Fruit fly (Drosophila melanogaster) whole organism, embryonic: ENCODE results near the gene UQCR-C1.

Experiments used
- B-H2 ChIP-seq: fragments of 200-800 bp; sonication (Bioruptor generic); optimal IDR thresholded peaks from 2 replicates; lab custom pipeline; 2018; ENCODE audit warnings: missing biosample characterization, mild to moderate bottlenecking, missing genetic modification characterization
- BEAF-32 ChIP-seq: fragments of 200-800 bp; sonication (Bioruptor generic); optimal IDR thresholded peaks from 3 replicates; lab custom pipeline; 2017; ENCODE audit warnings: missing biosample characterization, missing genetic modification characterization, mild to moderate bottlenecking, moderate library complexity, missing genetic modification reagents
- CG10431 ChIP-seq: fragments of 200-800 bp; sonication (Bioruptor generic); optimal IDR thresholded peaks from 3 replicates; lab custom pipeline; 2018; ENCODE audit warnings: missing biosample characterization, mild to moderate bottlenecking, missing genetic modification characterization
- CG1233 ChIP-seq: fragments of 200-800 bp; sonication (Bioruptor generic); optimal IDR thresholded peaks from 4 replicates; lab custom pipeline; 2018; ENCODE audit warnings: missing biosample characterization, mild to moderate bottlenecking, missing genetic modification characterization
- CG13624 ChIP-seq: fragments of 200-800 bp; sonication (Bioruptor generic); optimal IDR thresholded peaks from 2 replicates; lab custom pipeline; 2016; ENCODE audit warnings: missing biosample characterization, missing genetic modification characterization
- CG18599 ChIP-seq: fragments of 200-800 bp; sonication (Bioruptor generic); optimal IDR thresholded peaks from 3 replicates; lab custom pipeline; 2017; ENCODE audit warnings: missing biosample characterization, missing genetic modification characterization, mild to moderate bottlenecking, moderate library complexity, missing genetic modification reagents
- CG18764 ChIP-seq: fragments of 200-800 bp; sonication (Bioruptor generic); optimal IDR thresholded peaks from 3 replicates; lab custom pipeline; 2016; ENCODE audit warnings: missing biosample characterization, missing genetic modification characterization
- CG2875 ChIP-seq: fragments of 200-800 bp; sonication (Bioruptor generic); optimal IDR thresholded peaks from 2 replicates; lab custom pipeline; 2017; ENCODE audit warnings: missing biosample characterization, mild to moderate bottlenecking, missing genetic modification characterization, missing genetic modification reagents
- CG30403 ChIP-seq: fragments of 200-800 bp; sonication (Bioruptor generic); optimal IDR thresholded peaks from 3 replicates; lab custom pipeline; 2016; ENCODE audit warnings: missing biosample characterization, missing genetic modification characterization
- CG31224 ChIP-seq: fragments of 200-800 bp; sonication (Bioruptor generic); IDR thresholded peaks from 2 replicates; pipeline ENCODE4 v1.3.6; 2022; ENCODE audit warnings: missing biosample characterization, missing genetic modification characterization
- CG3847 ChIP-seq: fragments of 200-800 bp; sonication (Bioruptor generic); IDR thresholded peaks from 2 replicates; pipeline ENCODE4 v1.3.6; 2022; ENCODE audit warnings: missing biosample characterization, missing genetic modification characterization
- CG5245 ChIP-seq: fragments of 200-800 bp; sonication (Bioruptor generic); optimal IDR thresholded peaks from 3 replicates; lab custom pipeline; 2016; ENCODE audit warnings: missing biosample characterization, missing genetic modification characterization
- CG6254 ChIP-seq: fragments of 200-800 bp; sonication (Bioruptor generic); optimal IDR thresholded peaks from 3 replicates; lab custom pipeline; 2017; ENCODE audit warnings: mild to moderate bottlenecking, missing biosample characterization, missing genetic modification reagents, missing genetic modification characterization
- CG6813 ChIP-seq: fragments of 200-800 bp; sonication (Bioruptor generic); optimal IDR thresholded peaks from 2 replicates; lab custom pipeline; 2017; ENCODE audit warnings: missing biosample characterization, missing genetic modification characterization, mild to moderate bottlenecking, moderate library complexity, missing genetic modification reagents
- CG6854 ChIP-seq: fragments of 200-800 bp; sonication (Bioruptor generic); optimal IDR thresholded peaks from 3 replicates; lab custom pipeline; 2017; ENCODE audit warnings: missing biosample characterization, mild to moderate bottlenecking, missing genetic modification characterization
- CG7357 ChIP-seq: fragments of 200-800 bp; sonication (Bioruptor generic); IDR thresholded peaks from 3 replicates; pipeline ENCODE4 v1.3.6; 2022; ENCODE audit warnings: missing biosample characterization, missing genetic modification characterization
- CG7839 ChIP-seq: fragments of 200-800 bp; sonication (Bioruptor generic); optimal IDR thresholded peaks from 3 replicates; lab custom pipeline; 2018; ENCODE audit warnings: missing biosample characterization, mild to moderate bottlenecking, missing genetic modification characterization, moderate library complexity
- CG8089 ChIP-seq: fragments of 200-800 bp; sonication (Bioruptor generic); optimal IDR thresholded peaks from 3 replicates; lab custom pipeline; 2016; ENCODE audit warnings: missing biosample characterization, missing genetic modification characterization
- CG9609 ChIP-seq: fragments of 200-800 bp; sonication (Bioruptor generic); optimal IDR thresholded peaks from 3 replicates; lab custom pipeline; 2016; ENCODE audit warnings: missing biosample characterization, missing genetic modification characterization
- CrebB ChIP-seq: fragments of 200-800 bp; sonication (Bioruptor generic); optimal IDR thresholded peaks from 3 replicates; lab custom pipeline; 2018; ENCODE audit warnings: missing biosample characterization, mild to moderate bottlenecking, missing genetic modification characterization
- D19B ChIP-seq: fragments of 200-800 bp; sonication (Bioruptor generic); optimal IDR thresholded peaks from 2 replicates; lab custom pipeline; 2017; ENCODE audit warnings: missing biosample characterization, mild to moderate bottlenecking, missing genetic modification characterization
- Dip3 ChIP-seq: fragments of 200-800 bp; sonication (Bioruptor generic); optimal IDR thresholded peaks from 3 replicates; lab custom pipeline; 2016; ENCODE audit warnings: missing biosample characterization, missing genetic modification characterization
- Drgx ChIP-seq: fragments of 200-800 bp; sonication (Bioruptor generic); IDR thresholded peaks from 2 replicates; pipeline ENCODE4 v1.3.6; 2022; ENCODE audit warnings: missing biosample characterization, missing genetic modification characterization
- E2f2 ChIP-seq: fragments of 200-800 bp; sonication (Bioruptor generic); IDR thresholded peaks from 2 replicates; pipeline ENCODE4 v1.3.6; 2022; ENCODE audit warnings: missing biosample characterization, missing genetic modification characterization
- GATAe ChIP-seq: fragments of 200-800 bp; sonication (Bioruptor generic); conservative IDR thresholded peaks from 2 replicates; pipeline ENCODE4 v1.3.6; 2022; ENCODE audit warnings: missing biosample characterization, missing genetic modification characterization
- H15 ChIP-seq: fragments of 200-800 bp; sonication (Bioruptor generic); IDR thresholded peaks from 3 replicates; pipeline ENCODE4 v1.3.6; 2022; ENCODE audit warnings: missing biosample characterization, missing genetic modification characterization
- Hr51 ChIP-seq, 2 experiments: fragments of 200-800 bp; sonication (Bioruptor generic); optimal IDR thresholded peaks; 2 replicates in 1 of 2; 3 replicates in 1 of 2; lab custom pipeline; 2016 to 2018; ENCODE audit warnings: missing biosample characterization in 2 of 2, missing genetic modification characterization in 2 of 2, mild to moderate bottlenecking in 1 of 2, moderate library complexity in 1 of 2
- Mes4 ChIP-seq: fragments of 200-800 bp; sonication (Bioruptor generic); optimal IDR thresholded peaks from 2 replicates; lab custom pipeline; 2016; ENCODE audit warnings: missing biosample characterization, missing genetic modification characterization
- Ravus ChIP-seq: fragments of 200-800 bp; sonication (Bioruptor generic); IDR thresholded peaks from 2 replicates; pipeline ENCODE4 v1.3.6; 2022; ENCODE audit warnings: missing biosample characterization, missing genetic modification characterization
- ab ChIP-seq: fragments of 200-800 bp; sonication (Bioruptor generic); optimal IDR thresholded peaks from 2 replicates; lab custom pipeline; 2016; ENCODE audit warnings: missing biosample characterization, missing genetic modification characterization
- abd-A ChIP-seq: fragments of 200-800 bp; sonication (Bioruptor generic); optimal IDR thresholded peaks from 3 replicates; lab custom pipeline; 2019; ENCODE audit warnings: missing biosample characterization, mild to moderate bottlenecking, missing genetic modification characterization, moderate library complexity
- aop ChIP-seq: fragments of 200-800 bp; sonication (Bioruptor generic); IDR thresholded peaks from 2 replicates; pipeline ENCODE4 v1.3.6; 2022; ENCODE audit warnings: missing biosample characterization, missing genetic modification characterization
- crp ChIP-seq, 2 experiments: fragments of 200-800 bp; sonication (Bioruptor generic); optimal IDR thresholded peaks; 2 replicates in 1 of 2; 3 replicates in 1 of 2; lab custom pipeline; 2017; ENCODE audit warnings: missing biosample characterization in 2 of 2, missing genetic modification characterization in 2 of 2, mild to moderate bottlenecking in 1 of 2, moderate library complexity in 1 of 2
- dpn ChIP-seq, 2 experiments: fragments of 200-800 bp; sonication (Bioruptor generic); optimal IDR thresholded peaks; 3 replicates each; lab custom pipeline; 2016; ENCODE audit warnings: missing biosample characterization in 2 of 2, missing genetic modification characterization in 2 of 2
- fd102C ChIP-seq: fragments of 200-800 bp; sonication (Bioruptor generic); optimal IDR thresholded peaks from 2 replicates; lab custom pipeline; 2018; ENCODE audit warnings: missing biosample characterization, mild to moderate bottlenecking, missing genetic modification characterization, moderate library complexity
- fd3F ChIP-seq: fragments of 200-800 bp; sonication (Bioruptor generic); optimal IDR thresholded peaks from 2 replicates; lab custom pipeline; 2018; ENCODE audit warnings: missing biosample characterization, mild to moderate bottlenecking, missing genetic modification characterization, moderate library complexity
- gce ChIP-seq: fragments of 200-800 bp; sonication (Bioruptor generic); IDR thresholded peaks from 3 replicates; pipeline ENCODE4 v1.3.6; 2022; ENCODE audit warnings: missing biosample characterization, missing genetic modification characterization
- gcm ChIP-seq: fragments of 200-800 bp; sonication (Bioruptor generic); optimal IDR thresholded peaks from 2 replicates; lab custom pipeline; 2019; ENCODE audit warnings: missing biosample characterization, mild to moderate bottlenecking, missing genetic modification characterization, moderate library complexity
- kni ChIP-seq: fragments of 200-800 bp; sonication (Bioruptor generic); optimal IDR thresholded peaks from 3 replicates; lab custom pipeline; 2017; ENCODE audit warnings: mild to moderate bottlenecking, missing biosample characterization, missing genetic modification reagents, missing genetic modification characterization
- lola ChIP-seq, 3 experiments: fragments of >200 bp in 2 of 3; fragments of 200-800 bp in 1 of 3; sonication (Bioruptor generic) in 1 of 3; optimal IDR thresholded peaks; 2 replicates each; lab custom pipeline; 2017 to 2019; ENCODE audit warnings: missing biosample characterization in 3 of 3, missing genetic modification characterization in 3 of 3, mild to moderate bottlenecking in 1 of 3, moderate library complexity in 1 of 3
- nmo ChIP-seq: fragments of 200-800 bp; sonication (Bioruptor generic); optimal IDR thresholded peaks from 2 replicates; lab custom pipeline; 2018; ENCODE audit warnings: missing biosample characterization, mild to moderate bottlenecking, missing genetic modification characterization, moderate library complexity
- pum ChIP-seq: fragments of 200-800 bp; sonication (Bioruptor generic); optimal IDR thresholded peaks from 2 replicates; lab custom pipeline; 2016; ENCODE audit warnings: missing biosample characterization, missing genetic modification characterization
- pzg ChIP-seq: fragments of 200-800 bp; sonication (Bioruptor generic); optimal IDR thresholded peaks from 3 replicates; lab custom pipeline; 2018; ENCODE audit warnings: missing biosample characterization, mild to moderate bottlenecking, missing genetic modification characterization, moderate library complexity
- ro ChIP-seq: fragments of 200-800 bp; sonication (Bioruptor generic); IDR thresholded peaks from 2 replicates; pipeline ENCODE4 v1.3.6; 2022; ENCODE audit warnings: missing biosample characterization, missing genetic modification characterization
- sd ChIP-seq: fragments of 200-800 bp; sonication (Bioruptor generic); optimal IDR thresholded peaks from 3 replicates; lab custom pipeline; 2018; ENCODE audit warnings: missing biosample characterization, mild to moderate bottlenecking, missing genetic modification characterization, moderate library complexity
- sens-2 ChIP-seq: fragments of 200-800 bp; sonication (Bioruptor generic); IDR thresholded peaks from 2 replicates; pipeline ENCODE4 v1.3.6; 2022; ENCODE audit warnings: missing biosample characterization, missing genetic modification characterization
- stc ChIP-seq: fragments of 200-800 bp; sonication (Bioruptor generic); IDR thresholded peaks from 2 replicates; pipeline ENCODE4 v1.3.6; 2022; ENCODE audit warnings: missing biosample characterization, missing genetic modification characterization

The UQCR-C1 gene

dm6 chr3R:14893791-14894782, 4.1 kb downstream of the UQCR-C1 start, which contains the start of gene Dph2 (continued):
- TF ChIP-seq CG6854 (no peak), CG31224 (GFP tag; lab: Robert Waterston, UW) (peak; percentile 66), pum (GFP tag; lab: Kevin White, UChicago) (peak; percentile 30), stc (GFP tag; lab: Robert Waterston, UW) (peak; percentile 77), kni (GFP tag; lab: Kevin White, UChicago) (peak; percentile 67), Mes4 (GFP tag; lab: Kevin White, UChicago) (no peak), CG1233 (GFP tag; lab: Kevin White, UChicago) (peak; percentile 59), CG2875 (GFP tag; lab: Kevin White, UChicago) (no peak), nmo (GFP tag; lab: Kevin White, UChicago) (peak; percentile 83), H15 (GFP tag; lab: Robert Waterston, UW) (peak; percentile 48; the same call in 1 of the 3 replicates), CG9609 (GFP tag; lab: Kevin White, UChicago) (peak; percentile 3), gce (GFP tag; lab: Robert Waterston, UW) (peak; percentile 60; the same call in 1 of the 3 replicates), CG8089 (GFP tag; lab: Kevin White, UChicago) (no peak), ab (GFP tag; lab: Kevin White, UChicago) (no peak), crp (GFP tag; optimal IDR thresholded peaks at IDR 0.05; lab: Kevin White, UChicago) (no peak), Hr51 (GFP tag; optimal IDR thresholded peaks at IDR 0.05; lab: Kevin White, UChicago) (peak in 1 of 2 experiments; percentile 87), CG13624 (GFP tag; lab: Kevin White, UChicago) (peak; percentile 60), CG5245 (no peak), fd102C (no peak), pzg (GFP tag; lab: Kevin White, UChicago) (peak; percentile 58), sens-2 (no peak), GATAe (0 out of 2 replicates have a peak, but pooled peaks have one; percentile 19), CG6254 (GFP tag; lab: Kevin White, UChicago) (no peak), Drgx (GFP tag; lab: Robert Waterston, UW) (peak; percentile 75), Dip3 (GFP tag; lab: Kevin White, UChicago) (peak; percentile 58), Ravus (GFP tag; lab: Robert Waterston, UW) (peak; percentile 44), B-H2 (peak; percentile 50), abd-A (tag; lab: Kevin White, UChicago) (no peak), aop (GFP tag; lab: Robert Waterston, UW) (0 out of 2 replicates have a peak, but pooled peaks have one; percentile 19), lola (GFP tag; optimal IDR thresholded peaks at IDR 0.05; lab: Kevin White, UChicago) (peak in 1 of 3 experiments; percentile 73), CG10431 (GFP tag; lab: Kevin White, UChicago) (no peak), ro (GFP tag; lab: Robert Waterston, UW) (peak; percentile 22; the same call in 1 of the 2 replicates), CG6813 (GFP tag; lab: Kevin White, UChicago) (no peak), fd3F (GFP tag; lab: Kevin White, UChicago) (peak; percentile 64), CG7357 (GFP tag; lab: Robert Waterston, UW) (peak; percentile 37; the same call in 1 of the 3 replicates), CG18599 (GFP tag; lab: Kevin White, UChicago) (no peak), BEAF-32 (GFP tag; lab: Kevin White, UChicago) (peak; percentile 48), E2f2 (peak; percentile 84), CG3847 (GFP tag; lab: Robert Waterston, UW) (peak; percentile 75), dpn (GFP tag; optimal IDR thresholded peaks at IDR 0.05; lab: Kevin White, UChicago) (peak; percentile 24 to 67), CG18764 (GFP tag; lab: Kevin White, UChicago) (peak; percentile 32), CrebB (tag; lab: Kevin White, UChicago) (peak; percentile 56), CG30403 (GFP tag; lab: Kevin White, UChicago) (peak; percentile 54), D19B (GFP tag; lab: Kevin White, UChicago) (no peak), gcm (GFP tag; lab: Kevin White, UChicago) (peak; percentile 83), CG7839 (tag; lab: Kevin White, UChicago) (peak; percentile 87), sd (tag; lab: Kevin White, UChicago) (no peak)
